Worm (Caenorhabditis elegans): ENCODE results near the gene sru-13.
"Not testable (repeated sequence)": the region's sequence is repeated elsewhere in the genome, so short reads cannot be mapped to it uniquely, and the experiment has no call there.

Gene sru-13

ce11 chrIV:12495196-12495595 is 27.2 kb downstream of the sru-13 start, which contains the start of gene sru-20:
Gene sru-20, plus strand, starts transcription at chrIV:12495496.
- TF ChIP-seq hmg-1.1 (GFP tag; IDR thresholded peaks at IDR 0.05) (no peak), hif-1 (tag; optimal IDR thresholded peaks at IDR 0.05) (no peak), ceh-82 (tag; optimal IDR thresholded peaks at IDR 0.05) (no peak), ZK546.5 (tag; optimal IDR thresholded peaks at IDR 0.05) (no peak), mes-2 (tag; optimal IDR thresholded peaks at IDR 0.05; ENCODE audit: poor library complexity, severe bottlenecking) (no peak), nhr-6 (tag; optimal IDR thresholded peaks at IDR 0.05) (no peak), rbr-2 (tag; optimal IDR thresholded peaks at IDR 0.05) (no peak), ces-1 (GFP tag; optimal IDR thresholded peaks at IDR 0.05) (no peak), duxl-1 (tag; optimal IDR thresholded peaks at IDR 0.05; ENCODE audit: poor library complexity) (no peak), jun-1 (tag; optimal IDR thresholded peaks at IDR 0.05) (no peak), daf-19 (GFP tag; conservative IDR thresholded peaks at IDR 0.05) (no peak), snpc-1.2 (GFP tag; IDR thresholded peaks at IDR 0.05) (no peak)

ce11 chrIV:12490491-12490890 is 31.9 kb downstream of the sru-13 start, which contains the start of gene him-6:
Gene him-6, plus strand, starts transcription at chrIV:12490791.
- TF ChIP-seq pha-4 (GFP tag; IDR thresholded peaks at IDR 0.05) (no peak), pha-4 (tag; optimal IDR thresholded peaks at IDR 0.05) (no peak), nhr-41 (GFP tag; IDR thresholded peaks at IDR 0.05) (no peak), dmd-9 (GFP tag; IDR thresholded peaks at IDR 0.05) (no peak), ceh-20 (GFP tag; IDR thresholded peaks at IDR 0.05) (no peak), jun-1 (tag; optimal IDR thresholded peaks at IDR 0.05) (no peak), aly-2 (tag; optimal IDR thresholded peaks at IDR 0.05) (no peak), hmg-1.1 (GFP tag; IDR thresholded peaks at IDR 0.05) (no peak), lin-39 (tag; optimal IDR thresholded peaks at IDR 0.05) (no peak), php-3 (GFP tag; IDR thresholded peaks at IDR 0.05) (no peak), F44E2.7 (GFP tag; IDR thresholded peaks at IDR 0.05) (no peak), mxl-3 (GFP tag; optimal IDR thresholded peaks at IDR 0.05) (no peak), pqm-1 (tag; optimal IDR thresholded peaks at IDR 0.05) (no peak), Y75B8A.6 (GFP tag; IDR thresholded peaks at IDR 0.05) (no peak), arid-1 (GFP tag; conservative IDR thresholded peaks at IDR 0.05) (no peak), D1046.2 (GFP tag; IDR thresholded peaks at IDR 0.05) (no peak), hlh-11 (tag; optimal IDR thresholded peaks at IDR 0.05) (no peak), fkh-10 (GFP tag; optimal IDR thresholded peaks at IDR 0.05) (no peak), cey-2 (tag; optimal IDR thresholded peaks at IDR 0.05; ENCODE audit: borderline replicate concordance, insufficient read depth) (no peak), daf-19 (GFP tag; conservative IDR thresholded peaks at IDR 0.05) (no peak)

- TF ChIP-seq nhr-6 (tag; optimal IDR thresholded peaks at IDR 0.05), result no peak
- TF ChIP-seq dmd-8 (GFP tag; IDR thresholded peaks at IDR 0.05), result no peak
These were observed 35.2 kb downstream of the sru-13 start, which contains the start of gene sru-26 for ce11 chrIV:12487194-12487593. Gene sru-26, plus strand, starts transcription at chrIV:12487494.

- not testable (repeated sequence) for TF ChIP-seq rbr-2 (tag; optimal IDR thresholded peaks at IDR 0.05); spr-3 (GFP tag; optimal IDR thresholded peaks at IDR 0.05); F44E2.7 (GFP tag; IDR thresholded peaks at IDR 0.05)
These were observed 37.9 kb downstream of the sru-13 start, which contains the start of gene T04A11.4 for ce11 chrIV:12484479-12484878. Gene T04A11.4, minus strand, starts transcription at chrIV:12484579.

ce11 chrIV:12478711-12479110 is 43.7 kb downstream of the sru-13 start, which contains the start of gene igdb-1:
Gene igdb-1, plus strand, starts transcription at chrIV:12479011.
- not testable (repeated sequence) for TF ChIP-seq zip-11 (GFP tag; IDR thresholded peaks at IDR 0.05); unc-62 (GFP tag; optimal IDR thresholded peaks at IDR 0.05 in 1 of 2); unc-62 (tag; optimal IDR thresholded peaks at IDR 0.05); Y48G9A.11 (GFP tag; IDR thresholded peaks at IDR 0.05)
